Fruit fly (Drosophila melanogaster) whole organism, pupa: ENCODE results near the gene CG32985.

ENCODE experiments used
- CG10348 ChIP-seq: fragments of 200-800 bp; sonication (Bioruptor generic); IDR thresholded peaks from 2 replicates; pipeline ENCODE4 v1.3.6; 2022; ENCODE audit warnings: missing biosample characterization, missing genetic modification characterization
- CG12605 ChIP-seq: fragments of 200-800 bp; sonication (Bioruptor generic); IDR thresholded peaks from 2 replicates; pipeline ENCODE4 v1.3.6; 2022; ENCODE audit warnings: missing biosample characterization, missing genetic modification characterization
- CG15710 ChIP-seq: fragments of 200-800 bp; sonication (Bioruptor generic); optimal IDR thresholded peaks from 2 replicates; lab custom pipeline; 2018; ENCODE audit warnings: missing biosample characterization, mild to moderate bottlenecking, missing genetic modification characterization, moderate library complexity
- CG17806 ChIP-seq: fragments of 200-800 bp; sonication (Bioruptor generic); optimal IDR thresholded peaks from 2 replicates; lab custom pipeline; 2018; ENCODE audit warnings: missing biosample characterization, mild to moderate bottlenecking, missing genetic modification characterization, moderate library complexity
- CG4496 ChIP-seq: fragments of 200-800 bp; sonication (Bioruptor generic); IDR thresholded peaks from 3 replicates; pipeline ENCODE4 v1.3.6; 2022; ENCODE audit warnings: missing biosample characterization, missing genetic modification characterization
- CG8301 ChIP-seq: fragments of 200-800 bp; sonication (Bioruptor generic); optimal IDR thresholded peaks from 2 replicates; lab custom pipeline; 2018; ENCODE audit warnings: missing biosample characterization, mild to moderate bottlenecking, missing genetic modification characterization
- CG9948 ChIP-seq: fragments of 200-800 bp; sonication (Bioruptor generic); optimal IDR thresholded peaks from 2 replicates; lab custom pipeline; 2018; ENCODE audit warnings: missing biosample characterization, mild to moderate bottlenecking, missing genetic modification characterization, moderate library complexity
- D1 ChIP-seq: fragments of 200-800 bp; sonication (Bioruptor generic); optimal IDR thresholded peaks from 2 replicates; lab custom pipeline; 2018; ENCODE audit warnings: missing biosample characterization, mild to moderate bottlenecking, missing genetic modification characterization, moderate library complexity
- EcR ChIP-seq: fragments of 200-800 bp; sonication (Bioruptor generic); optimal IDR thresholded peaks from 3 replicates; lab custom pipeline; 2019; ENCODE audit warnings: missing biosample characterization, missing genetic modification characterization, mild to moderate bottlenecking, moderate library complexity, missing genetic modification reagents
- Ets98B ChIP-seq: fragments of 200-800 bp; sonication (Bioruptor generic); IDR thresholded peaks from 2 replicates; pipeline ENCODE4 v1.3.6; 2022; ENCODE audit warnings: missing biosample characterization, missing genetic modification characterization
- Snoo ChIP-seq: fragments of 200-800 bp; sonication (Bioruptor generic); optimal IDR thresholded peaks from 3 replicates; lab custom pipeline; 2017; ENCODE audit warnings: missing biosample characterization, mild to moderate bottlenecking, missing genetic modification characterization, inconsistent platforms
- fd96Ca ChIP-seq: fragments of 200-800 bp; sonication (Bioruptor generic); IDR thresholded peaks from 3 replicates; pipeline ENCODE4 v1.3.6; 2022; ENCODE audit warnings: missing biosample characterization, missing genetic modification characterization
- gl ChIP-seq: fragments of 200-800 bp; sonication (Bioruptor generic); optimal IDR thresholded peaks from 2 replicates; lab custom pipeline; 2018; ENCODE audit warnings: missing biosample characterization, mild to moderate bottlenecking, missing genetic modification characterization
- rn ChIP-seq: fragments of 200-800 bp; sonication (Bioruptor generic); IDR thresholded peaks from 2 replicates; pipeline ENCODE4 v1.3.6; 2022; ENCODE audit warnings: missing biosample characterization, missing genetic modification characterization

DNA sequence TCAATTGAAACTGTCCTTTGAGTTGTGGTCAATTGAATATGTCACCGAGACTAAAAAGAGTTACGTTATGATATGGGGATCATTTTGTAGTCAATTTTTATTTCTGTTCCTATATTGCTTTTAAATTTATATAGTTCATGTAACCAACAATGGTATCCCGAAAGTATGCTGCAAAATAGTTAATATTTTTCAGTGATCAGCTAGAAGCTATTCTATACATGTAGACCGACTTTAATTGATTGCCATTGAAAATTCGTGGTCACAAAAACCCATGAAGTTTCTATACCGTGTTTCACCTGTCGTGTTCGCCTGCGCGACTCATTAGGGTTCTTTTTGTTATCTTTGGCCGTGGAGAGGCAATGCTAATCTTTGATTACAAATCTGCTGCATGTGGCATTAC, 12.2 kb downstream of the CG32985 start:
- no peak for TF ChIP-seq CG15710
- TF ChIP-seq CG8301 (tag; lab: Kevin White, UChicago), result no peak
- TF ChIP-seq CG9948 (tag; lab: Kevin White, UChicago), result no peak
- no peak for TF ChIP-seq EcR (GFP tag; lab: Kevin White, UChicago)
- no peak for TF ChIP-seq Ets98B (GFP tag; lab: Robert Waterston, UW)
- TF ChIP-seq CG12605 (GFP tag; lab: Robert Waterston, UW), result no peak
- TF ChIP-seq Snoo (tag; lab: Kevin White, UChicago), result no peak
- no peak for TF ChIP-seq CG17806
- no peak for TF ChIP-seq gl (tag; lab: Kevin White, UChicago)
- no peak for TF ChIP-seq CG4496 (GFP tag; lab: Robert Waterston, UW)
- TF ChIP-seq CG10348, result no peak
- no peak for TF ChIP-seq rn
- no peak for TF ChIP-seq D1 (tag; lab: Kevin White, UChicago)
- no peak for TF ChIP-seq fd96Ca (GFP tag; lab: Robert Waterston, UW)
